Fruit fly (Drosophila melanogaster) whole organism, pupa: ENCODE data around the gene CG33257.

Source experiments
- CG10348 ChIP-seq: fragments of 200-800 bp; sonication (Bioruptor generic); IDR thresholded peaks from 2 replicates; pipeline ENCODE4 v1.3.6; 2022; ENCODE audit warnings: missing biosample characterization, missing genetic modification characterization
- CG12605 ChIP-seq: fragments of 200-800 bp; sonication (Bioruptor generic); IDR thresholded peaks from 2 replicates; pipeline ENCODE4 v1.3.6; 2022; ENCODE audit warnings: missing biosample characterization, missing genetic modification characterization
- CG13204 ChIP-seq: fragments of 200-800 bp; sonication (Bioruptor generic); optimal IDR thresholded peaks from 2 replicates; lab custom pipeline; 2018; ENCODE audit warnings: missing biosample characterization, mild to moderate bottlenecking, missing genetic modification characterization, moderate library complexity
- CG14655 ChIP-seq: fragments of 200-800 bp; sonication (Bioruptor generic); optimal IDR thresholded peaks from 3 replicates; lab custom pipeline; 2017; ENCODE audit warnings: mild to moderate bottlenecking, missing biosample characterization, missing genetic modification reagents, missing genetic modification characterization
- CG15710 ChIP-seq: fragments of 200-800 bp; sonication (Bioruptor generic); optimal IDR thresholded peaks from 2 replicates; lab custom pipeline; 2018; ENCODE audit warnings: missing biosample characterization, mild to moderate bottlenecking, missing genetic modification characterization, moderate library complexity
- CG17806 ChIP-seq: fragments of 200-800 bp; sonication (Bioruptor generic); optimal IDR thresholded peaks from 2 replicates; lab custom pipeline; 2018; ENCODE audit warnings: missing biosample characterization, mild to moderate bottlenecking, missing genetic modification characterization, moderate library complexity
- CG32121 ChIP-seq: fragments of 200-800 bp; sonication (Bioruptor generic); IDR thresholded peaks from 2 replicates; pipeline ENCODE4 v1.3.6; 2022; ENCODE audit warnings: missing biosample characterization, missing genetic modification characterization
- CG34367 ChIP-seq: fragments of 200-800 bp; sonication (Bioruptor generic); optimal IDR thresholded peaks from 2 replicates; lab custom pipeline; 2018; ENCODE audit warnings: missing biosample characterization, mild to moderate bottlenecking, missing genetic modification characterization
- CG4496 ChIP-seq: fragments of 200-800 bp; sonication (Bioruptor generic); IDR thresholded peaks from 3 replicates; pipeline ENCODE4 v1.3.6; 2022; ENCODE audit warnings: missing biosample characterization, missing genetic modification characterization
- CG8159 ChIP-seq: fragments of 200-800 bp; sonication (Bioruptor generic); optimal IDR thresholded peaks from 3 replicates; lab custom pipeline; 2018; ENCODE audit warnings: missing biosample characterization, mild to moderate bottlenecking, missing genetic modification characterization, moderate library complexity
- CG8301 ChIP-seq: fragments of 200-800 bp; sonication (Bioruptor generic); optimal IDR thresholded peaks from 2 replicates; lab custom pipeline; 2018; ENCODE audit warnings: missing biosample characterization, mild to moderate bottlenecking, missing genetic modification characterization
- CG9948 ChIP-seq: fragments of 200-800 bp; sonication (Bioruptor generic); optimal IDR thresholded peaks from 2 replicates; lab custom pipeline; 2018; ENCODE audit warnings: missing biosample characterization, mild to moderate bottlenecking, missing genetic modification characterization, moderate library complexity
- D1 ChIP-seq: fragments of 200-800 bp; sonication (Bioruptor generic); optimal IDR thresholded peaks from 2 replicates; lab custom pipeline; 2018; ENCODE audit warnings: missing biosample characterization, mild to moderate bottlenecking, missing genetic modification characterization, moderate library complexity
- EcR ChIP-seq: fragments of 200-800 bp; sonication (Bioruptor generic); optimal IDR thresholded peaks from 3 replicates; lab custom pipeline; 2019; ENCODE audit warnings: missing biosample characterization, missing genetic modification characterization, mild to moderate bottlenecking, moderate library complexity, missing genetic modification reagents
- Ets98B ChIP-seq: fragments of 200-800 bp; sonication (Bioruptor generic); IDR thresholded peaks from 2 replicates; pipeline ENCODE4 v1.3.6; 2022; ENCODE audit warnings: missing biosample characterization, missing genetic modification characterization
- Pif1A ChIP-seq: fragments of 200-800 bp; sonication (Bioruptor generic); optimal IDR thresholded peaks from 3 replicates; lab custom pipeline; 2016; ENCODE audit warnings: missing biosample characterization, missing genetic modification characterization
- Pif1B ChIP-seq: fragments of 200-800 bp; sonication (Bioruptor generic); optimal IDR thresholded peaks from 3 replicates; lab custom pipeline; 2016; ENCODE audit warnings: missing biosample characterization, missing genetic modification characterization
- Snoo ChIP-seq: fragments of 200-800 bp; sonication (Bioruptor generic); optimal IDR thresholded peaks from 3 replicates; lab custom pipeline; 2017; ENCODE audit warnings: missing biosample characterization, mild to moderate bottlenecking, missing genetic modification characterization, inconsistent platforms
- fd96Ca ChIP-seq: fragments of 200-800 bp; sonication (Bioruptor generic); IDR thresholded peaks from 3 replicates; pipeline ENCODE4 v1.3.6; 2022; ENCODE audit warnings: missing biosample characterization, missing genetic modification characterization
- gl ChIP-seq: fragments of 200-800 bp; sonication (Bioruptor generic); optimal IDR thresholded peaks from 2 replicates; lab custom pipeline; 2018; ENCODE audit warnings: missing biosample characterization, mild to moderate bottlenecking, missing genetic modification characterization
- rn ChIP-seq: fragments of 200-800 bp; sonication (Bioruptor generic); IDR thresholded peaks from 2 replicates; pipeline ENCODE4 v1.3.6; 2022; ENCODE audit warnings: missing biosample characterization, missing genetic modification characterization

The CG33257 gene

dm6 chr3L:16359795-16360194, 13.7 kb downstream of the CG33257 start:
- no peak for TF ChIP-seq CG8301 (tag; lab: Kevin White, UChicago)
- TF ChIP-seq Snoo: no peak
- TF ChIP-seq CG32121 (GFP tag; lab: Robert Waterston, UW): no peak
- no peak for TF ChIP-seq CG8159 (tag; lab: Kevin White, UChicago)
- TF ChIP-seq CG15710: no peak
- no peak for TF ChIP-seq CG12605 (GFP tag; lab: Robert Waterston, UW)
- no peak for TF ChIP-seq CG14655 (GFP tag; lab: Kevin White, UChicago)
- no peak for TF ChIP-seq CG4496
- no peak for TF ChIP-seq CG9948 (tag; lab: Kevin White, UChicago)
- TF ChIP-seq CG34367 (tag; lab: Kevin White, UChicago): no peak
- no peak for TF ChIP-seq fd96Ca (GFP tag; lab: Robert Waterston, UW)
- no peak for TF ChIP-seq rn (GFP tag; lab: Robert Waterston, UW)
- no peak for TF ChIP-seq CG17806 (tag; lab: Kevin White, UChicago)
- TF ChIP-seq gl (tag; lab: Kevin White, UChicago): no peak
- no peak for TF ChIP-seq CG13204 (GFP tag; lab: Kevin White, UChicago)
- no peak for TF ChIP-seq Pif1B (GFP tag; lab: Kevin White, UChicago)
- TF ChIP-seq D1 (tag; lab: Kevin White, UChicago): no peak
- no peak for TF ChIP-seq CG10348 (GFP tag; lab: Robert Waterston, UW)

dm6 chr3L:16361200-16361815, 15.2 kb downstream of the CG33257 start:
- TF ChIP-seq Pif1B (GFP tag; lab: Kevin White, UChicago) (peak; percentile 84), Ets98B (GFP tag; lab: Robert Waterston, UW) (no peak), CG13204 (GFP tag; lab: Kevin White, UChicago) (peak; percentile 90), CG8159 (tag; lab: Kevin White, UChicago) (peak; percentile 98), D1 (tag; lab: Kevin White, UChicago) (peak; percentile 93), CG15710 (peak; percentile 97), gl (tag; lab: Kevin White, UChicago) (peak; percentile 86), Pif1A (GFP tag; lab: Kevin White, UChicago) (peak; percentile 83), CG34367 (tag; lab: Kevin White, UChicago) (peak; percentile 95), EcR (GFP tag; lab: Kevin White, UChicago) (peak; percentile 91), CG17806 (tag; lab: Kevin White, UChicago) (peak; percentile 94), CG8301 (tag; lab: Kevin White, UChicago) (peak; percentile 67), CG4496 (no peak), CG14655 (GFP tag; lab: Kevin White, UChicago) (peak; percentile 83), CG9948 (tag; lab: Kevin White, UChicago) (peak; percentile 98), rn (GFP tag; lab: Robert Waterston, UW) (no peak), CG12605 (GFP tag; lab: Robert Waterston, UW) (no peak), CG32121 (GFP tag; lab: Robert Waterston, UW) (no peak), CG10348 (GFP tag; lab: Robert Waterston, UW) (no peak), fd96Ca (GFP tag; lab: Robert Waterston, UW) (0 out of 3 replicates have a peak, but pooled peaks have one; percentile 22), Snoo (peak; percentile 73)

- peak; percentile 49 for TF ChIP-seq D1 (tag; lab: Kevin White, UChicago)
- no peak for TF ChIP-seq rn (GFP tag; lab: Robert Waterston, UW)
- no peak for TF ChIP-seq gl (tag; lab: Kevin White, UChicago)
- TF ChIP-seq fd96Ca (GFP tag; lab: Robert Waterston, UW): no peak
- TF ChIP-seq Ets98B (GFP tag; lab: Robert Waterston, UW): no peak
- peak; percentile 39 for TF ChIP-seq CG14655 (GFP tag; lab: Kevin White, UChicago)
- peak; percentile 55 for TF ChIP-seq CG15710
- TF ChIP-seq CG8159 (tag; lab: Kevin White, UChicago): peak; percentile 72
- TF ChIP-seq CG8301 (tag; lab: Kevin White, UChicago): no peak
- no peak for TF ChIP-seq CG10348 (GFP tag; lab: Robert Waterston, UW)
- no peak for TF ChIP-seq CG12605 (GFP tag; lab: Robert Waterston, UW)
- TF ChIP-seq CG17806 (tag; lab: Kevin White, UChicago): peak; percentile 6
- TF ChIP-seq CG34367 (tag; lab: Kevin White, UChicago): peak; percentile 17
- peak; percentile 73 for TF ChIP-seq CG9948 (tag; lab: Kevin White, UChicago)
- no peak for TF ChIP-seq CG4496
Measured at dm6 chr3L:16362119-16362653, 16.1 kb downstream of the CG33257 start, which contains the start of gene Cpr72Ea. Gene Cpr72Ea, plus strand, starts transcription at chr3L:16362603.

- peak; percentile 85 for TF ChIP-seq CG14655 (GFP tag; lab: Kevin White, UChicago)
- TF ChIP-seq Snoo: peak; percentile 81
- no peak for TF ChIP-seq fd96Ca (GFP tag; lab: Robert Waterston, UW)
- peak; percentile 76 for TF ChIP-seq gl (tag; lab: Kevin White, UChicago)
- no peak for TF ChIP-seq rn (GFP tag; lab: Robert Waterston, UW)
- peak; percentile 75 for TF ChIP-seq CG8301 (tag; lab: Kevin White, UChicago)
- TF ChIP-seq CG12605 (GFP tag; lab: Robert Waterston, UW): peak; percentile 44; the same call in 1 of the 2 replicates
- peak; percentile 87 for TF ChIP-seq CG9948 (tag; lab: Kevin White, UChicago)
- TF ChIP-seq CG8159 (tag; lab: Kevin White, UChicago): peak; percentile 92
- no peak for TF ChIP-seq CG10348 (GFP tag; lab: Robert Waterston, UW)
- TF ChIP-seq CG34367 (tag; lab: Kevin White, UChicago): peak; percentile 85
- peak; percentile 90 for TF ChIP-seq CG15710
- peak; percentile 96 for TF ChIP-seq EcR (GFP tag; lab: Kevin White, UChicago)
- peak; percentile 86 for TF ChIP-seq Pif1B (GFP tag; lab: Kevin White, UChicago)
- TF ChIP-seq CG13204 (GFP tag; lab: Kevin White, UChicago): no peak
- no peak for TF ChIP-seq Ets98B (GFP tag; lab: Robert Waterston, UW)
- TF ChIP-seq Pif1A (GFP tag; lab: Kevin White, UChicago): peak; percentile 81
- 0 out of 2 replicates have a peak, but pooled peaks have one; percentile 24 for TF ChIP-seq CG32121 (GFP tag; lab: Robert Waterston, UW)
- TF ChIP-seq CG17806 (tag; lab: Kevin White, UChicago): peak; percentile 90
- TF ChIP-seq CG4496: 0 out of 3 replicates have a peak, but pooled peaks have one; percentile 21
- TF ChIP-seq D1 (tag; lab: Kevin White, UChicago): peak; percentile 85
Measured at dm6 chr3L:16364182-16364581, 18.1 kb downstream of the CG33257 start.
